Worm (Caenorhabditis elegans): ENCODE data around the gene T06E6.10.

ce11 chrV:15466017-15466416 lies 48.1 kb downstream of the T06E6.10 start:
- no peak for TF ChIP-seq jun-1 (tag; optimal IDR thresholded peaks at IDR 0.05)
- no peak for TF ChIP-seq nhr-10 (tag; optimal IDR thresholded peaks at IDR 0.05)
- TF ChIP-seq pha-4 (GFP tag; IDR thresholded peaks at IDR 0.05), result no peak
- TF ChIP-seq pha-4 (tag; optimal IDR thresholded peaks at IDR 0.05), result no peak
- no peak for TF ChIP-seq spr-3 (GFP tag; optimal IDR thresholded peaks at IDR 0.05)
- TF ChIP-seq ZK546.5 (tag; optimal IDR thresholded peaks at IDR 0.05), result no peak
- no peak for TF ChIP-seq ama-1 (optimal IDR thresholded peaks at IDR 0.05)
- TF ChIP-seq unc-39 (tag; optimal IDR thresholded peaks at IDR 0.05), result no peak
- TF ChIP-seq lin-13 (GFP tag; optimal IDR thresholded peaks at IDR 0.05), result no peak
- no peak for TF ChIP-seq mes-2 (tag; optimal IDR thresholded peaks at IDR 0.05; ENCODE audit: poor library complexity, severe bottlenecking)
- no peak for TF ChIP-seq nhr-237 (tag; optimal IDR thresholded peaks at IDR 0.05)
- no peak for TF ChIP-seq nhr-28 (tag; optimal IDR thresholded peaks at IDR 0.05)
- no peak for TF ChIP-seq nhr-25 (tag; optimal IDR thresholded peaks at IDR 0.05; ENCODE audit: borderline replicate concordance, insufficient read depth)
- TF ChIP-seq ztf-11 (tag; optimal IDR thresholded peaks at IDR 0.05), result no peak
- no peak for TF ChIP-seq nhr-77 (tag; optimal IDR thresholded peaks at IDR 0.05)
